Worm (Caenorhabditis elegans): ENCODE data around the gene spin-3.

Gene spin-3

DNA sequence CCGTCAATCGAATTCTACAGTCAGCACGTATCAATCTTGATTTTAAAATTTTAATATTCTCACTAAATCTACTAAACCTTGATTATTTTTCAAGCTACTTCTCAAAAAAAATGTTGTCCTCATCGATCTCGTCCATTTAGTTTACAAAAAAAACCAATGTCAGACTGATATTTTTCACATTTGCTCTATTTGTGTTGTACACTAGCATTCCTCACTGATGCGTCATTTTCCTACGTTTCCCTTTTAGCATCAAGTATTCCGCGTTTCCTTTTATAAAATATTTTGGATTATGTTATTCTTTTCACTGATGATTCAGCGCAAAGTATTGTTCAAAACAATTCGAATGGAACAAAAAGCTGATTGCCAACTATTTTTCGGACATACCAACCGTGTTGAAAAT is 9.4 kb downstream of the spin-3 start, which contains the start of gene ttr-34:
TSS of gene ttr-34 (plus strand) at position 301 of the 400 bp plus-strand sequence.
- TF ChIP-seq F33H1.4 (GFP tag; IDR thresholded peaks at IDR 0.05), result no peak
- no peak for TF ChIP-seq F39B2.1 (GFP tag; IDR thresholded peaks at IDR 0.05)
- TF ChIP-seq ccch-3 (GFP tag; optimal IDR thresholded peaks at IDR 0.05), result no peak
- TF ChIP-seq B0035.1 (tag; optimal IDR thresholded peaks at IDR 0.05), result no peak

DNA sequence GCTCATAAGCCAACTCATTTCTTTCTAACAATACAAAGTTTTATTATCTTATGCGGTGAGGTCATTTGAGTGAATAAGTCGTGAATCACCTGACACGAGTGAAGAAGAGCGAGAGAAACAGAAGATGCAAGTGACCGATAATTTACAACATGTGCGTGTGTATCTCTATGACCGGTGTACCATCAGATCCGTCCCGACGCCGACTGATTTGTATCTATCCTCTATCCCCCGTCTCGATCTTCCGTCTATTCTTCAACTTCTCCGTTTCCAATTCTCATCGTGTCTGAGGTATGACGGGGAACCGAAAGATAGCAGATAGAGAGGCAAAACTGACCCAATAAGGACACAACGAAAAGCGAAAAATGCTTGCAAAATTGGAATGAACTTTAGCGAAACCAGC is 11.4 kb downstream of the spin-3 start, which contains the start of gene F09A5.3:
TSS of gene F09A5.3 (plus strand) at position 162 of the 400 bp plus-strand sequence.
- no peak for TF ChIP-seq B0336.3 (GFP tag; IDR thresholded peaks at IDR 0.05)
- TF ChIP-seq nhr-80 (tag; optimal IDR thresholded peaks at IDR 0.05), result peak; percentile 4
- no peak for TF ChIP-seq Y56A3A.18 (GFP tag; IDR thresholded peaks at IDR 0.05)
- TF ChIP-seq ztf-28 (GFP tag; IDR thresholded peaks at IDR 0.05), result no peak
- no peak for TF ChIP-seq ceh-79 (tag; optimal IDR thresholded peaks at IDR 0.05)

DNA sequence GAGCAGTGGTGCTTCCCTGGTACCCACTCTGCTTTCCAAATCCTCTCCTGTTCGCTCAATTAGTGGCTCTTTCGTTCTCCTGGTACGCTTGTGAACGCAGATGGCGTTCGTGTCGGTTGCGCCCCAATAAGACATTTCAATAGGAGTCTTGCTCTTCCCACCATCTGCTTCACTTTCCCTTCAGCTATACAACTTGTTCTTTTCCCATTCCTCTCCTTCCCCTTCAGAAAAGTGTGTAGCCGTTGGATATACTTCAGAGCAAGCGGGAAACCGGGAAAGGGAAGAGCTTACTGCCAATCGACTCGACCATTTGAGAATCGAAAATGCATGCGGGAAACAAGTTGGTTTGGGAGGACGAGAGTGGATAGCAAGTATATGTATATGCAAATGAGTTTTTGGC is 13.2 kb downstream of the spin-3 start:
- TF ChIP-seq ekl-4 (GFP tag; IDR thresholded peaks at IDR 0.05), result 0 out of 2 replicates have a peak, but pooled peaks have one; percentile 17
- TF ChIP-seq efl-1 (GFP tag; optimal IDR thresholded peaks at IDR 0.05), result no peak
- TF ChIP-seq dox-1 (GFP tag; IDR thresholded peaks at IDR 0.05), result peak; percentile 44; the same call in 1 of the 2 replicates

DNA sequence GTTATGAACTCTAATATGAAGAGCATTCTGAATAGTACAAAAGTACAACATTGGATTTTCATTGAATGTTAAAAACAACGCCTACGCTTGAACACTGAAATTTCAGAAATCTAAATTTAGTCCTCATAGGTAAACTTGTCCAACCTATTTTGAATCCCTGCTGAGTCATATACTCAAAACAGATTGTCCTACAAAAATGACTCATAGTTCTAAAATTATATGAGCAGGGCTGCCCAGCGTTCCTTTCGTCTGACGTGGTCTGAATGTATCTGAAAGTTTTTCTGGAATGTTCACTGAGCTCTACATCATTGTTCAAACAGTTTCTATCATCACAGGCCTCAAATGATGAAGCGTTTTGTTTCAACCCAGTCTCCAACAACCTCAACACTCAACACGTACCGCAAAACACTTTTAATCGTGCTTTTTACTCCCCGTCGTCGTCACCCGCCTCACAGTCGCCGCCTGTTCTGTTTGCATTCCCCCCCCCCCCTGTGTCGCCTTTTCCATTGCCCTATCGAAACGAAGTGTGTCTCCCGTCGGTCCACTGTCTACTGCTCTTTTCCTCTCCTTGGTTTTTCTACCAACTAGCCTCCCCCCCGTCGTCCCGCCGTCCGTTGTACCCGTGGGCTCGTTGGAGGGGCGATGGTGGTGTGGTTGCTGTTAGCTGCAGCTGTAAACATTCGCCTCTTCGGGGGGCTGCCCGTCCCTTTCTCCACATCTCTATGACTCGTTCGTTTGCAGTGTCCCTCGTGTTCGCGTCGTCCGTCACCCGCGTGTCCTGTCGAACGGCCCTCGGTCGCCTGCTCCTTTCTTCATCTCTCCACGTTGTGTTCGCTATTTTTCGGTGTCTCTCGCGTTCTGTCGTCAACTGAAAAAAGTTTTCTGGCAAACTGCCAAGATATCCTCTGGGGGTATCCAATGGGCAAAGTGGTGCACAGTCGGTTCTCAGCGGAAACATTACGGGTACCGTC is 14.0 kb downstream of the spin-3 start:
- no peak for TF ChIP-seq dpl-1 (GFP tag; optimal IDR thresholded peaks at IDR 0.05)
- peak; percentile 13 for TF ChIP-seq tbp1 (GFP tag; optimal IDR thresholded peaks at IDR 0.05)
- TF ChIP-seq nhr-90 (tag; optimal IDR thresholded peaks at IDR 0.05), result peak; percentile 13
- TF ChIP-seq atf-7 (tag; optimal IDR thresholded peaks at IDR 0.05), result peak; percentile 71
- TF ChIP-seq T07F8.4 (tag; optimal IDR thresholded peaks at IDR 0.05), result peak; percentile 2
- TF ChIP-seq nhr-80 (tag; optimal IDR thresholded peaks at IDR 0.05), result peak; percentile 92
- no peak for TF ChIP-seq Y53F4B.3 (GFP tag; IDR thresholded peaks at IDR 0.05)
- no peak for TF ChIP-seq ceh-40 (GFP tag; IDR thresholded peaks at IDR 0.05)
- TF ChIP-seq F23B12.7 (tag; optimal IDR thresholded peaks at IDR 0.05; ENCODE audit: insufficient read depth), result peak; percentile 18
- TF ChIP-seq snpc-4 (GFP tag; optimal IDR thresholded peaks at IDR 0.05), result no peak
- peak in 3 of 4 experiments; percentile 9 to 42 (median 10) for TF ChIP-seq snpc-4 (tag; optimal IDR thresholded peaks at IDR 0.05)
- TF ChIP-seq ztf-22 (GFP tag; optimal IDR thresholded peaks at IDR 0.05), result no peak
- no peak for TF ChIP-seq ccch-3 (GFP tag; optimal IDR thresholded peaks at IDR 0.05)
- no peak for TF ChIP-seq lin-54 (GFP tag; optimal IDR thresholded peaks at IDR 0.05)
- TF ChIP-seq mel-28 (tag; optimal IDR thresholded peaks at IDR 0.05; ENCODE audit: borderline replicate concordance), result no peak
- no peak for TF ChIP-seq ceh-100 (GFP tag; IDR thresholded peaks at IDR 0.05)
- no peak; the same call in 1 of the 2 replicates for TF ChIP-seq C06A6.2 (GFP tag; conservative IDR thresholded peaks at IDR 0.05)
- no peak for TF ChIP-seq attf-3 (GFP tag; conservative IDR thresholded peaks at IDR 0.05)
- peak; percentile 90 for TF ChIP-seq egrh-3 (GFP tag; IDR thresholded peaks at IDR 0.05)
- TF ChIP-seq C17E4.6 (GFP tag; IDR thresholded peaks at IDR 0.05), result no peak
- no peak for TF ChIP-seq unc-130 (GFP tag; optimal IDR thresholded peaks at IDR 0.05)
- TF ChIP-seq F22D6.2 (tag; optimal IDR thresholded peaks at IDR 0.05), result no peak
- TF ChIP-seq mxl-1 (tag; optimal IDR thresholded peaks at IDR 0.05), result no peak
- no peak for TF ChIP-seq F57A8.1 (GFP tag; optimal IDR thresholded peaks at IDR 0.05)
- TF ChIP-seq pha-4 (tag; optimal IDR thresholded peaks at IDR 0.05), result peak; percentile 1
- TF ChIP-seq lin-26 (GFP tag; IDR thresholded peaks at IDR 0.05), result 0 out of 2 replicates have a peak, but pooled peaks have one; percentile 26
- TF ChIP-seq B0336.3 (GFP tag; IDR thresholded peaks at IDR 0.05), result peak; percentile 80; the same call in 1 of the 2 replicates
- TF ChIP-seq F37B4.10 (GFP tag; IDR thresholded peaks at IDR 0.05), result no peak
- no peak for TF ChIP-seq unc-62 (GFP tag; optimal IDR thresholded peaks at IDR 0.05)
- no peak for TF ChIP-seq Y79H2A.3 (GFP tag; conservative IDR thresholded peaks at IDR 0.05)
- TF ChIP-seq madf-8 (GFP tag; conservative IDR thresholded peaks at IDR 0.05), result no peak
- no peak for TF ChIP-seq F33H1.4 (GFP tag; IDR thresholded peaks at IDR 0.05)
- TF ChIP-seq madf-3 (GFP tag; IDR thresholded peaks at IDR 0.05), result 0 out of 2 replicates have a peak, but pooled peaks have one; percentile 47

Measured in whole organism, young adult.